Fruit fly (Drosophila melanogaster): ENCODE data around the gene CapaR.

The CapaR gene

DNA sequence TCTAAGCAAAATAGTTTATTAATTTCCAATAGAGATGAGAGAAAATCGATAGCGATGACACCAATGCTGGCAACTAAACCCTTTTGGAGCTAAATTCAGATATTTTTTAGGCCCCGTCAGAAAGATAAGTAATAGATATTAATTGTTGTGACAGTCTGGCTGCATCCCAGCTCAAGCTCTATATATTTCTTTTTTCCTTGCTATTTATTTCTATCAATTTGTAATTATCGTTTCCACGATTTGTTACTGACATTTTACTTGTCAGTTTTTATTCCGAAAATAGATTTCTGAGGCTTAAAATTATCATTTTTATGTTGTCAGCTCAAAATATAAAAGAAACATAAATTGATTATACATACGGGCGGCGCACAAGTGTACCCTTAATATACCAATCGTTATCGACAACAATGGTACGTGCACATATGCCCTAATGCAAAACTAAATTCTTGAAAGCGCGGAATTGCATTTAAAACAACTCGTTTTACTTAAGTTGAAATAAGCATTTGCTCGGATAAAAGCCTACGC, 6.9 kb upstream of the CapaR start, which contains the start of the genes CRIF and SMC5 (continued):
- TF ChIP-seq CG4328 (GFP tag; optimal IDR thresholded peaks at IDR 0.05) (peak; percentile 56), gcm (GFP tag; optimal IDR thresholded peaks at IDR 0.05) (peak; percentile 84), nmo (GFP tag; optimal IDR thresholded peaks at IDR 0.05) (peak; percentile 81), kni (GFP tag; optimal IDR thresholded peaks at IDR 0.05) (no peak), eyg (GFP tag; optimal IDR thresholded peaks at IDR 0.05) (peak; percentile 24), CG15011 (GFP tag; optimal IDR thresholded peaks at IDR 0.05) (no peak), CG12104 (GFP tag; optimal IDR thresholded peaks at IDR 0.05) (peak; percentile 31), Oli (tag; optimal IDR thresholded peaks at IDR 0.05) (peak; percentile 56), PHDP (tag; optimal IDR thresholded peaks at IDR 0.05) (no peak), sob (GFP tag; IDR thresholded peaks at IDR 0.05) (0 out of 2 replicates have a peak, but pooled peaks have one; percentile 47), ato (GFP tag; IDR thresholded peaks at IDR 0.05; ENCODE audit: partially characterized antibody) (no peak), vnd (GFP tag; IDR thresholded peaks at IDR 0.05; ENCODE audit: partially characterized antibody) (no peak), CG6654 (GFP tag; optimal IDR thresholded peaks at IDR 0.05) (peak; percentile 14), peb (GFP tag; IDR thresholded peaks at IDR 0.05) (no peak), pan (optimal IDR thresholded peaks at IDR 0.05) (no peak), pan (GFP tag; optimal IDR thresholded peaks at IDR 0.05 in 1 of 2, IDR thresholded peaks at IDR 0.05 in 1 of 2) (peak in 1 of 2 experiments; percentile 53), zen2 (GFP tag; IDR thresholded peaks at IDR 0.05; ENCODE audit: partially characterized antibody) (no peak), CG6175 (GFP tag; IDR thresholded peaks at IDR 0.05) (no peak), MESR4 (GFP tag; optimal IDR thresholded peaks at IDR 0.05) (no peak), disco-r (GFP tag; optimal IDR thresholded peaks at IDR 0.05) (peak; percentile 17), Abd-B (GFP tag; optimal IDR thresholded peaks at IDR 0.05) (peak; percentile 73), CG8281 (tag; optimal IDR thresholded peaks at IDR 0.05) (no peak), h (optimal IDR thresholded peaks at IDR 0.05) (no peak), CG10959 (GFP tag; IDR thresholded peaks at IDR 0.05) (no peak), CG14014 (GFP tag; IDR thresholded peaks at IDR 0.05) (peak; percentile 52; the same call in 1 of the 2 replicates), CG13296 (GFP tag; optimal IDR thresholded peaks at IDR 0.05) (peak; percentile 35), CG1233 (GFP tag; optimal IDR thresholded peaks at IDR 0.05) (no peak), run (tag; optimal IDR thresholded peaks at IDR 0.05) (no peak), CG1832 (GFP tag; optimal IDR thresholded peaks at IDR 0.05) (no peak), pzg (GFP tag; optimal IDR thresholded peaks at IDR 0.05) (peak; percentile 39), CG4404 (GFP tag; IDR thresholded peaks at IDR 0.05) (peak; percentile 60), sug (tag; optimal IDR thresholded peaks at IDR 0.05) (peak; percentile 76), tgo (GFP tag; IDR thresholded peaks at IDR 0.05) (peak; percentile 59; the same call in 2 of the 3 replicates), BtbVII (GFP tag; optimal IDR thresholded peaks at IDR 0.05) (no peak), CG12744 (GFP tag; optimal IDR thresholded peaks at IDR 0.05) (peak; percentile 14), dimm (GFP tag; IDR thresholded peaks at IDR 0.05) (no peak), NK7.1 (GFP tag; optimal IDR thresholded peaks at IDR 0.05) (peak; percentile 52), Asciz (GFP tag; optimal IDR thresholded peaks at IDR 0.05) (no peak), CG18476 (GFP tag; optimal IDR thresholded peaks at IDR 0.05) (peak; percentile 56), CG16779 (GFP tag; IDR thresholded peaks at IDR 0.05) (no peak), CG3995 (GFP tag; optimal IDR thresholded peaks at IDR 0.05) (peak; percentile 34), bbx (GFP tag; IDR thresholded peaks at IDR 0.05; ENCODE audit: partially characterized antibody) (no peak), sqz (GFP tag; optimal IDR thresholded peaks at IDR 0.05) (no peak), NC2β (GFP tag; optimal IDR thresholded peaks at IDR 0.05) (peak; percentile 35), prd (optimal IDR thresholded peaks at IDR 0.05) (no peak), prd (GFP tag; IDR thresholded peaks at IDR 0.05) (no peak; the same call in none of the 3 replicates), maf-S (GFP tag; optimal IDR thresholded peaks at IDR 0.05) (peak; percentile 64), CG11695 (GFP tag; IDR thresholded peaks at IDR 0.05) (no peak), mirr (GFP tag; optimal IDR thresholded peaks at IDR 0.05) (no peak), tna (GFP tag; IDR thresholded peaks at IDR 0.05; ENCODE audit: partially characterized antibody) (no peak), CG1792 (GFP tag; optimal IDR thresholded peaks at IDR 0.05) (no peak)

Data from whole organism, embryonic.